Fruit fly (Drosophila melanogaster): ENCODE results near the gene Tmf.

Tmf gene

DNA sequence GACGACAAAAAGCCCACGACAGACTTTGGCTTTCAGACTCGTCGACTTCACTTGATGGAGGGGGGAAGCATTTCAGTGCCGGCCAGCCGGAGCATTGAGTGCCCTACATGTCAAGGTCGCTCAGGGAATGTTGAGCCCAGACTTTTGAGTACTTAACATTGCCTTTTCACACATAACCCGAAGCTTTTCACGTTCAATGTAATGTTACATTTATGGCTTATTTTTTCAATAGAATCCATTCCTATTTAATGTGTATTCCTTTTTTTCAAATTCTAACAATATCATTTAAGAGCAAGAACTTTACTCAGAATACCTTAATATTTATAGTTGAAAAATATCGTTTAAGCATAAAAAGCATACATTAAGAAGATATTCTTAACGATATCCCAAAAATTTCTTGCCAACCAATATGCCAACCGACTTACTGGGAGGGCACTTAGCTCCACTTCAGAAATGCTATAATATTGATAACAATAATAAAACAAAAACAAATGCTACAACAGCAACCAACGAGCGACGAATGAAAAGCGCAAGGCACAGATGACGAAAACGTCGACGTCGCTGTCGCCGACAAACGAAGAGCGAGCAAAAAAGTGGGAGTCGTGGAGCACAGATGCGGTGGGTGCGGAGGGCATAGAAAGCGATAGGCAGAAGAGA lies 15.7 kb downstream of the Tmf start (continued):
- TF ChIP-seq unpg (GFP tag; optimal IDR thresholded peaks at IDR 0.05) = peak; percentile 21
- peak; percentile 44 for TF ChIP-seq nom (GFP tag; optimal IDR thresholded peaks at IDR 0.05)
- peak; percentile 73 for TF ChIP-seq crc (GFP tag; optimal IDR thresholded peaks at IDR 0.05)
- peak; percentile 79 for TF ChIP-seq ems (GFP tag; optimal IDR thresholded peaks at IDR 0.05)
- TF ChIP-seq aop (GFP tag; IDR thresholded peaks at IDR 0.05) = no peak
- no peak for TF ChIP-seq h (optimal IDR thresholded peaks at IDR 0.05)
- TF ChIP-seq CG13424 (tag; optimal IDR thresholded peaks at IDR 0.05) = peak; percentile 42
- TF ChIP-seq Antp (GFP tag; optimal IDR thresholded peaks at IDR 0.05) = peak; percentile 83
- TF ChIP-seq CG6813 (GFP tag; optimal IDR thresholded peaks at IDR 0.05) = peak; percentile 67
- 0 out of 2 replicates have a peak, but pooled peaks have one; percentile 21 for TF ChIP-seq rib (GFP tag; IDR thresholded peaks at IDR 0.05)
- TF ChIP-seq CG8944 (GFP tag; optimal IDR thresholded peaks at IDR 0.05) = no peak
- peak; percentile 10; the same call in 1 of the 2 replicates for TF ChIP-seq Atf6 (GFP tag; IDR thresholded peaks at IDR 0.05)
- peak; percentile 74 for TF ChIP-seq Oli (tag; optimal IDR thresholded peaks at IDR 0.05)
- TF ChIP-seq PHDP (tag; optimal IDR thresholded peaks at IDR 0.05) = peak; percentile 30
- peak; percentile 96 for TF ChIP-seq CG17361 (GFP tag; IDR thresholded peaks at IDR 0.05)
- TF ChIP-seq CG12769 (tag; optimal IDR thresholded peaks at IDR 0.05) = peak; percentile 66
- no peak for TF ChIP-seq CG16779 (GFP tag; IDR thresholded peaks at IDR 0.05)
- TF ChIP-seq CG12744 (GFP tag; optimal IDR thresholded peaks at IDR 0.05) = peak; percentile 67
- TF ChIP-seq CG4404 (GFP tag; IDR thresholded peaks at IDR 0.05) = peak; percentile 62
- TF ChIP-seq sisA (GFP tag; IDR thresholded peaks at IDR 0.05) = peak; percentile 85
- peak; percentile 61 to 70 for TF ChIP-seq bsh (GFP tag; optimal IDR thresholded peaks at IDR 0.05)
- TF ChIP-seq Hey (tag; optimal IDR thresholded peaks at IDR 0.05) = no peak
- no peak for TF ChIP-seq CrebB (tag; optimal IDR thresholded peaks at IDR 0.05)
- no peak for TF ChIP-seq BEAF-32 (GFP tag; optimal IDR thresholded peaks at IDR 0.05)
- TF ChIP-seq odd (GFP tag; optimal IDR thresholded peaks at IDR 0.05) = peak; percentile 14
- peak; percentile 25 for TF ChIP-seq Dek (tag; optimal IDR thresholded peaks at IDR 0.05)
- TF ChIP-seq shn (GFP tag; optimal IDR thresholded peaks at IDR 0.05) = no peak
- TF ChIP-seq Lim3 (GFP tag; IDR thresholded peaks at IDR 0.05) = no peak
- peak; percentile 87 for TF ChIP-seq fd96Cb (tag; optimal IDR thresholded peaks at IDR 0.05)
- TF ChIP-seq CG4730 (GFP tag; IDR thresholded peaks at IDR 0.05) = peak; percentile 62
- 0 out of 2 replicates have a peak, but pooled peaks have one; percentile 41 for TF ChIP-seq cas (GFP tag; IDR thresholded peaks at IDR 0.05)
- peak; percentile 76 for TF ChIP-seq Gug (GFP tag; IDR thresholded peaks at IDR 0.05)
- peak; percentile 91 for TF ChIP-seq CG11504 (tag; optimal IDR thresholded peaks at IDR 0.05)
- TF ChIP-seq Jarid2 (GFP tag; optimal IDR thresholded peaks at IDR 0.05) = peak; percentile 53
- no peak for TF ChIP-seq Doc2 (GFP tag; IDR thresholded peaks at IDR 0.05)
- peak; percentile 36; the same call in 1 of the 2 replicates for TF ChIP-seq CG8765 (GFP tag; IDR thresholded peaks at IDR 0.05)
- TF ChIP-seq Camta (GFP tag; optimal IDR thresholded peaks at IDR 0.05) = peak; percentile 80
- TF ChIP-seq croc (GFP tag; conservative IDR thresholded peaks at IDR 0.05) = peak; percentile 71
- 0 out of 3 replicates have a peak, but pooled peaks have one; percentile 48 for TF ChIP-seq Mrtf (GFP tag; IDR thresholded peaks at IDR 0.05)
- TF ChIP-seq z (GFP tag; IDR thresholded peaks at IDR 0.05) = no peak
- TF ChIP-seq Ets97D (GFP tag; optimal IDR thresholded peaks at IDR 0.05) = no peak
- no peak for TF ChIP-seq CHES-1-like (GFP tag; optimal IDR thresholded peaks at IDR 0.05)
- TF ChIP-seq CG2889 (GFP tag; IDR thresholded peaks at IDR 0.05) = no peak; the same call in 2 of the 3 replicates
- TF ChIP-seq gcm (GFP tag; optimal IDR thresholded peaks at IDR 0.05) = no peak
- TF ChIP-seq p53 (GFP tag; optimal IDR thresholded peaks at IDR 0.05) = no peak
- TF ChIP-seq maf-S (GFP tag; optimal IDR thresholded peaks at IDR 0.05) = no peak
- TF ChIP-seq mam (GFP tag; optimal IDR thresholded peaks at IDR 0.05) = peak; percentile 85
- TF ChIP-seq insv (GFP tag; optimal IDR thresholded peaks at IDR 0.05) = no peak
- peak; percentile 25 for TF ChIP-seq lbe (GFP tag; optimal IDR thresholded peaks at IDR 0.05)
- no peak for TF ChIP-seq slou (GFP tag; optimal IDR thresholded peaks at IDR 0.05)
- peak; percentile 67 for TF ChIP-seq Aef1 (GFP tag; IDR thresholded peaks at IDR 0.05)

All from whole organism, embryonic.